Fruit fly (Drosophila melanogaster): ENCODE data around the gene Pdh.

Gene Pdh

dm6 chr3L:16337739-16338138, 16.4 kb downstream of the Pdh start:
- no peak for TF ChIP-seq br (GFP tag; optimal IDR thresholded peaks at IDR 0.05)
- no peak for TF ChIP-seq sage (GFP tag; optimal IDR thresholded peaks at IDR 0.05)
- no peak for TF ChIP-seq jim (GFP tag; optimal IDR thresholded peaks at IDR 0.05)
- no peak for TF ChIP-seq Jra (GFP tag; optimal IDR thresholded peaks at IDR 0.05)
- no peak for TF ChIP-seq Hnf4 (GFP tag; optimal IDR thresholded peaks at IDR 0.05)
- TF ChIP-seq usp (GFP tag; optimal IDR thresholded peaks at IDR 0.05): no peak
- no peak for TF ChIP-seq fru (GFP tag; optimal IDR thresholded peaks at IDR 0.05)
- TF ChIP-seq HLH106 (tag; optimal IDR thresholded peaks at IDR 0.05): no peak
- TF ChIP-seq psq (GFP tag; optimal IDR thresholded peaks at IDR 0.05): no peak
- TF ChIP-seq Myc (optimal IDR thresholded peaks at IDR 0.05): no peak
- no peak for TF ChIP-seq lola (GFP tag; optimal IDR thresholded peaks at IDR 0.05)
- no peak for TF ChIP-seq dmrt93B (GFP tag; optimal IDR thresholded peaks at IDR 0.05)
- TF ChIP-seq tai (GFP tag; optimal IDR thresholded peaks at IDR 0.05): no peak

- TF ChIP-seq Abd-B (GFP tag; optimal IDR thresholded peaks at IDR 0.05) (no peak), dsf (GFP tag; optimal IDR thresholded peaks at IDR 0.05; ENCODE audit: borderline replicate concordance) (no peak), N (GFP tag; optimal IDR thresholded peaks at IDR 0.05) (peak; percentile 79), GATAd (GFP tag; optimal IDR thresholded peaks at IDR 0.05) (no peak), Myc (optimal IDR thresholded peaks at IDR 0.05) (peak; percentile 80), Hnf4 (GFP tag; optimal IDR thresholded peaks at IDR 0.05) (no peak), CG9705 (GFP tag; optimal IDR thresholded peaks at IDR 0.05) (no peak), Hr83 (GFP tag; optimal IDR thresholded peaks at IDR 0.05; ENCODE audit: poor library complexity, severe bottlenecking) (no peak), Sp1 (GFP tag; optimal IDR thresholded peaks at IDR 0.05) (no peak), pan (optimal IDR thresholded peaks at IDR 0.05) (no peak), Vsx2 (GFP tag; optimal IDR thresholded peaks at IDR 0.05; ENCODE audit: partially characterized antibody) (peak; percentile 58), tai (GFP tag; optimal IDR thresholded peaks at IDR 0.05) (no peak), CG32264 (GFP tag; optimal IDR thresholded peaks at IDR 0.05) (no peak), Dfd (GFP tag; optimal IDR thresholded peaks at IDR 0.05) (no peak), fru (GFP tag; optimal IDR thresholded peaks at IDR 0.05) (no peak), Dif (GFP tag; optimal IDR thresholded peaks at IDR 0.05; ENCODE audit: partially characterized antibody) (peak; percentile 39), Rel (GFP tag; optimal IDR thresholded peaks at IDR 0.05) (no peak), Rel (tag; optimal IDR thresholded peaks at IDR 0.05) (no peak), Jra (GFP tag; optimal IDR thresholded peaks at IDR 0.05) (no peak), ey (GFP tag; optimal IDR thresholded peaks at IDR 0.05) (no peak), sv (GFP tag; optimal IDR thresholded peaks at IDR 0.05) (no peak), rgr (GFP tag; optimal IDR thresholded peaks at IDR 0.05) (no peak), br (GFP tag; optimal IDR thresholded peaks at IDR 0.05) (no peak), jim (GFP tag; optimal IDR thresholded peaks at IDR 0.05) (no peak), dl (GFP tag; optimal IDR thresholded peaks at IDR 0.05; ENCODE audit: insufficient read depth in 1 of 2, partially characterized antibody in 2 of 2) (no peak), CrebA (GFP tag; optimal IDR thresholded peaks at IDR 0.05; ENCODE audit: borderline replicate concordance) (no peak), dmrt93B (GFP tag; optimal IDR thresholded peaks at IDR 0.05) (no peak), foxo (GFP tag; optimal IDR thresholded peaks at IDR 0.05) (no peak), h (GFP tag; optimal IDR thresholded peaks at IDR 0.05) (no peak)
These were observed 19.2 kb downstream of the Pdh start for dm6 chr3L:16334876-16335275.

- no peak for TF ChIP-seq psq (GFP tag; optimal IDR thresholded peaks at IDR 0.05)
These were observed 21.1 kb downstream of the Pdh start, which contains the start of gene CG13056 for dm6 chr3L:16333013-16333412. Gene CG13056 (plus strand): TSS chr3L:16333313.

- TF ChIP-seq rgr (GFP tag; optimal IDR thresholded peaks at IDR 0.05) (no peak), dmrt93B (GFP tag; optimal IDR thresholded peaks at IDR 0.05) (no peak), brk (GFP tag; optimal IDR thresholded peaks at IDR 0.05) (no peak), Sp1 (GFP tag; optimal IDR thresholded peaks at IDR 0.05) (no peak), Hr83 (GFP tag; optimal IDR thresholded peaks at IDR 0.05; ENCODE audit: poor library complexity, severe bottlenecking) (no peak), Hr78 (GFP tag; optimal IDR thresholded peaks at IDR 0.05) (no peak), Jra (GFP tag; optimal IDR thresholded peaks at IDR 0.05) (no peak), fru (GFP tag; optimal IDR thresholded peaks at IDR 0.05) (no peak), ey (GFP tag; optimal IDR thresholded peaks at IDR 0.05) (no peak), tai (GFP tag; optimal IDR thresholded peaks at IDR 0.05) (no peak), Hnf4 (GFP tag; optimal IDR thresholded peaks at IDR 0.05) (no peak), Dfd (GFP tag; optimal IDR thresholded peaks at IDR 0.05) (no peak), usp (GFP tag; optimal IDR thresholded peaks at IDR 0.05) (no peak), pan (optimal IDR thresholded peaks at IDR 0.05) (no peak), lola (GFP tag; optimal IDR thresholded peaks at IDR 0.05) (no peak), GATAd (GFP tag; optimal IDR thresholded peaks at IDR 0.05) (no peak)
These were observed 22.5 kb downstream of the Pdh start, which contains the start of gene retinin for dm6 chr3L:16331633-16332032. Gene retinin (plus strand): TSS chr3L:16331933.

All from whole organism, wandering third instar larva.